Fruit fly (Drosophila melanogaster): ENCODE results near the gene Rpn5.

Rpn5 gene

dm6 chr3R:5824456-5824855 is 35.2 kb downstream of the Rpn5 start, which contains the start of the genes Sec20 and dgrn (continued):
- TF ChIP-seq CG4854 (GFP tag; optimal IDR thresholded peaks at IDR 0.05), result peak; percentile 50
- peak; percentile 75 for TF ChIP-seq Ptx1 (GFP tag; IDR thresholded peaks at IDR 0.05)
- TF ChIP-seq B-H1 (GFP tag; IDR thresholded peaks at IDR 0.05), result no peak
- peak; percentile 88 for TF ChIP-seq CG2712 (tag; optimal IDR thresholded peaks at IDR 0.05)
- peak; percentile 70 for TF ChIP-seq az2 (GFP tag; optimal IDR thresholded peaks at IDR 0.05)
- peak; percentile 84 for TF ChIP-seq CG30403 (GFP tag; optimal IDR thresholded peaks at IDR 0.05)
- TF ChIP-seq CG16863 (GFP tag; optimal IDR thresholded peaks at IDR 0.05), result no peak
- TF ChIP-seq Drgx (GFP tag; IDR thresholded peaks at IDR 0.05), result no peak
- no peak for TF ChIP-seq Neu2 (GFP tag; optimal IDR thresholded peaks at IDR 0.05; ENCODE audit: borderline replicate concordance)
- peak; percentile 46 for TF ChIP-seq CG18619 (GFP tag; optimal IDR thresholded peaks at IDR 0.05)
- no peak for TF ChIP-seq tap (tag; optimal IDR thresholded peaks at IDR 0.05)
- peak; percentile 81 for TF ChIP-seq Dbx (GFP tag; IDR thresholded peaks at IDR 0.05)
- peak; percentile 77 for TF ChIP-seq CG13775 (GFP tag; optimal IDR thresholded peaks at IDR 0.05)
- TF ChIP-seq lola (GFP tag; optimal IDR thresholded peaks at IDR 0.05), result peak in 1 of 3 experiments; percentile 69
- TF ChIP-seq ab (GFP tag; optimal IDR thresholded peaks at IDR 0.05), result no peak
- peak; percentile 50 for TF ChIP-seq CG10654 (GFP tag; optimal IDR thresholded peaks at IDR 0.05)
- TF ChIP-seq Dek (tag; optimal IDR thresholded peaks at IDR 0.05), result peak; percentile 62
- peak; percentile 95 for TF ChIP-seq amos (GFP tag; IDR thresholded peaks at IDR 0.05; ENCODE audit: partially characterized antibody)
- TF ChIP-seq Trl (optimal IDR thresholded peaks at IDR 0.05), result no peak
- TF ChIP-seq Trl (GFP tag; optimal IDR thresholded peaks at IDR 0.05), result peak; percentile 14
- TF ChIP-seq Bdp1 (GFP tag; optimal IDR thresholded peaks at IDR 0.05), result no peak
- no peak for TF ChIP-seq pfk (GFP tag; optimal IDR thresholded peaks at IDR 0.05)
- TF ChIP-seq CG9215 (GFP tag; IDR thresholded peaks at IDR 0.05), result peak; percentile 58
- peak; percentile 46; the same call in 1 of the 3 replicates for TF ChIP-seq dysf (GFP tag; IDR thresholded peaks at IDR 0.05)
- TF ChIP-seq CG4424 (GFP tag; optimal IDR thresholded peaks at IDR 0.05), result peak; percentile 74
- peak; percentile 56 for TF ChIP-seq exex (tag; optimal IDR thresholded peaks at IDR 0.05)
- TF ChIP-seq CG15601 (tag; optimal IDR thresholded peaks at IDR 0.05), result peak; percentile 68
- TF ChIP-seq CG11696 (GFP tag; IDR thresholded peaks at IDR 0.05), result no peak
- TF ChIP-seq CG10565 (GFP tag; optimal IDR thresholded peaks at IDR 0.05), result no peak
- no peak for TF ChIP-seq CG12769 (tag; optimal IDR thresholded peaks at IDR 0.05)
- peak; percentile 57 for TF ChIP-seq vfl (GFP tag; optimal IDR thresholded peaks at IDR 0.05)
- no peak for TF ChIP-seq Dip2 (GFP tag; IDR thresholded peaks at IDR 0.05)
- TF ChIP-seq Vsx1 (GFP tag; optimal IDR thresholded peaks at IDR 0.05), result no peak
- TF ChIP-seq Ets65A (GFP tag), result peak; percentile 92
- peak; percentile 82 for TF ChIP-seq gem (tag; optimal IDR thresholded peaks at IDR 0.05)
- no peak for TF ChIP-seq Hey (tag; optimal IDR thresholded peaks at IDR 0.05)
- no peak for TF ChIP-seq CG14667 (GFP tag; IDR thresholded peaks at IDR 0.05)
- TF ChIP-seq row (GFP tag; IDR thresholded peaks at IDR 0.05), result peak; percentile 89
- no peak for TF ChIP-seq HLHmδ (GFP tag; optimal IDR thresholded peaks at IDR 0.05)
- no peak for TF ChIP-seq zf30C (GFP tag; optimal IDR thresholded peaks at IDR 0.05)
- peak; percentile 62 for TF ChIP-seq HmgZ (tag; optimal IDR thresholded peaks at IDR 0.05)
- peak; percentile 53 for TF ChIP-seq NfI (GFP tag; optimal IDR thresholded peaks at IDR 0.05)
- TF ChIP-seq BEAF-32 (GFP tag; optimal IDR thresholded peaks at IDR 0.05), result peak; percentile 96
- peak; percentile 55 for TF ChIP-seq zfh2 (GFP tag; optimal IDR thresholded peaks at IDR 0.05)
- TF ChIP-seq CG14050 (GFP tag; IDR thresholded peaks at IDR 0.05), result peak; percentile 38; the same call in 1 of the 3 replicates
- peak; percentile 64 for TF ChIP-seq Hsf (GFP tag; optimal IDR thresholded peaks at IDR 0.05)
- peak; percentile 60 for TF ChIP-seq twi (tag; optimal IDR thresholded peaks at IDR 0.05)
- TF ChIP-seq pan (optimal IDR thresholded peaks at IDR 0.05), result no peak
- TF ChIP-seq pan (GFP tag; optimal IDR thresholded peaks at IDR 0.05 in 1 of 2, IDR thresholded peaks at IDR 0.05 in 1 of 2), result peak in 1 of 2 experiments; percentile 37
- peak; percentile 29 for TF ChIP-seq pho (GFP tag; optimal IDR thresholded peaks at IDR 0.05)
- TF ChIP-seq CG7357 (GFP tag; IDR thresholded peaks at IDR 0.05), result no peak
- no peak for TF ChIP-seq Awh (GFP tag; IDR thresholded peaks at IDR 0.05)

Data from whole organism, embryonic.